6 worm cellular contexts compared by ENCODE assay signal in genomic region chrV:15323417-15323816, ce11.
TF ChIP-seq lines count a peak whose summit lies in the region.

No protein-coding gene starts in this region.

TF ChIP-seq in whole organism, L1 larva, 84 proteins besides CTCF, POLR2A, EP300 and RAD21:
- no peak for TF ChIP-seq unc-98 (GFP tag; IDR thresholded peaks at IDR 0.05; lab: Robert Waterston, UW)
- no peak for TF ChIP-seq zag-1 (tag; optimal IDR thresholded peaks at IDR 0.05; lab: Kevin White, UChicago)
- TF ChIP-seq nhr-12 (tag; optimal IDR thresholded peaks at IDR 0.05; lab: Kevin White, UChicago), result no peak
- peak; percentile 84 for TF ChIP-seq elt-2 (tag; optimal IDR thresholded peaks at IDR 0.05; lab: Kevin White, UChicago)
- peak; percentile 33 for TF ChIP-seq pqm-1 (tag; optimal IDR thresholded peaks at IDR 0.05; lab: Kevin White, UChicago)
- no peak for TF ChIP-seq egl-13 (tag; optimal IDR thresholded peaks at IDR 0.05; lab: Kevin White, UChicago)
- peak; percentile 13 for TF ChIP-seq jun-1 (tag; optimal IDR thresholded peaks at IDR 0.05; lab: Kevin White, UChicago)
- TF ChIP-seq unc-130 (tag; optimal IDR thresholded peaks at IDR 0.05; lab: Kevin White, UChicago), result no peak
- no peak for TF ChIP-seq ama-1 (optimal IDR thresholded peaks at IDR 0.05; lab: Kevin White, UChicago)
- no peak for TF ChIP-seq egl-27 (tag; optimal IDR thresholded peaks at IDR 0.05; lab: Kevin White, UChicago)
- TF ChIP-seq skn-1 (tag; optimal IDR thresholded peaks at IDR 0.05; lab: Kevin White, UChicago), result no peak
- no peak for TF ChIP-seq snpc-4 (tag; optimal IDR thresholded peaks at IDR 0.05; lab: Kevin White, UChicago)

TF ChIP-seq in whole organism, L2 larva, 48 proteins besides CTCF, POLR2A, EP300 and RAD21:
- TF ChIP-seq fos-1 (tag; optimal IDR thresholded peaks at IDR 0.05; lab: Kevin White, UChicago) (peak; percentile 94), R02D3.7 (tag; optimal IDR thresholded peaks at IDR 0.05; lab: Kevin White, UChicago) (no peak), nhr-237 (tag; optimal IDR thresholded peaks at IDR 0.05; lab: Kevin White, UChicago) (no peak), aly-2 (tag; optimal IDR thresholded peaks at IDR 0.05; lab: Kevin White, UChicago) (no peak), ceh-16 (tag; optimal IDR thresholded peaks at IDR 0.05; lab: Kevin White, UChicago) (no peak), Y55F3AM.14 (GFP tag; optimal IDR thresholded peaks at IDR 0.05; lab: Kevin White, UChicago) (no peak)
TF ChIP-seq in whole organism, L2 larva: peak in this region for 1.

TF ChIP-seq in whole organism, L3 larva, 47 proteins besides CTCF, POLR2A, EP300 and RAD21:
- TF ChIP-seq zag-1 (tag; optimal IDR thresholded peaks at IDR 0.05; lab: Kevin White, UChicago) (no peak), elt-2 (tag; optimal IDR thresholded peaks at IDR 0.05; lab: Kevin White, UChicago) (peak; percentile 85), lsy-12 (tag; optimal IDR thresholded peaks at IDR 0.05; lab: Kevin White, UChicago) (no peak), unc-39 (tag; optimal IDR thresholded peaks at IDR 0.05; lab: Kevin White, UChicago) (no peak), egl-5 (tag; optimal IDR thresholded peaks at IDR 0.05; lab: Kevin White, UChicago) (no peak), nhr-11 (tag; optimal IDR thresholded peaks at IDR 0.05; lab: Kevin White, UChicago) (no peak), tbx-2 (tag; optimal IDR thresholded peaks at IDR 0.05; lab: Kevin White, UChicago) (no peak), elt-3 (tag; optimal IDR thresholded peaks at IDR 0.05; lab: Kevin White, UChicago) (no peak), nhr-23 (tag; optimal IDR thresholded peaks at IDR 0.05; lab: Kevin White, UChicago) (no peak), ceh-28 (tag; optimal IDR thresholded peaks at IDR 0.05; lab: Kevin White, UChicago) (no peak), unc-62 (GFP tag; optimal IDR thresholded peaks at IDR 0.05; lab: Kevin White, UChicago) (no peak), pqm-1 (tag; optimal IDR thresholded peaks at IDR 0.05; lab: Kevin White, UChicago) (peak; percentile 63)

TF ChIP-seq in whole organism, L4 larva, 104 proteins besides CTCF, POLR2A, EP300 and RAD21:
- TF ChIP-seq nhr-6 (tag; optimal IDR thresholded peaks at IDR 0.05; lab: Kevin White, UChicago) (peak; percentile 19), nhr-28 (tag; optimal IDR thresholded peaks at IDR 0.05; lab: Kevin White, UChicago) (peak; percentile 73), pqm-1 (tag; optimal IDR thresholded peaks at IDR 0.05; lab: Kevin White, UChicago) (peak; percentile 74), ctbp-1 (GFP tag; IDR thresholded peaks at IDR 0.05; lab: Robert Waterston, UW) (no peak), daf-16 (GFP tag; optimal IDR thresholded peaks at IDR 0.05; lab: Kevin White, UChicago) (no peak), daf-16 (tag; optimal IDR thresholded peaks at IDR 0.05; lab: Kevin White, UChicago) (peak; percentile 44), zip-2 (tag; optimal IDR thresholded peaks at IDR 0.05; lab: Kevin White, UChicago) (no peak), Y75B8A.6 (GFP tag; IDR thresholded peaks at IDR 0.05; lab: Robert Waterston, UW) (no peak), ceh-28 (tag; optimal IDR thresholded peaks at IDR 0.05; lab: Kevin White, UChicago) (no peak), lin-13 (GFP tag; optimal IDR thresholded peaks at IDR 0.05; lab: Kevin White, UChicago) (no peak), nhr-25 (tag; optimal IDR thresholded peaks at IDR 0.05; lab: Kevin White, UChicago; ENCODE audit: borderline replicate concordance, insufficient read depth) (no peak), hlh-11 (tag; optimal IDR thresholded peaks at IDR 0.05; lab: Kevin White, UChicago) (peak; percentile 27), daf-8 (GFP tag; IDR thresholded peaks at IDR 0.05; lab: Robert Waterston, UW) (no peak), dmd-6 (GFP tag; IDR thresholded peaks at IDR 0.05; lab: Robert Waterston, UW) (peak; percentile 59), dve-1 (tag; optimal IDR thresholded peaks at IDR 0.05; lab: Kevin White, UChicago; ENCODE audit: insufficient read depth) (peak; percentile 23)

TF ChIP-seq in whole organism, late embryonic, 69 proteins besides CTCF, POLR2A, EP300 and RAD21:
- peak; percentile 85 for TF ChIP-seq elt-2 (tag; optimal IDR thresholded peaks at IDR 0.05; lab: Kevin White, UChicago)
- no peak for TF ChIP-seq elt-4 (tag; optimal IDR thresholded peaks at IDR 0.05; lab: Kevin White, UChicago)

TF ChIP-seq in whole organism, young adult, 124 proteins besides CTCF, POLR2A, EP300 and RAD21:
- TF ChIP-seq nhr-80 (tag; optimal IDR thresholded peaks at IDR 0.05; lab: Kevin White, UChicago) (peak; percentile 23), K11D2.4 (GFP tag; IDR thresholded peaks at IDR 0.05; lab: Robert Waterston, UW) (no peak), Y56A3A.18 (GFP tag; IDR thresholded peaks at IDR 0.05; lab: Robert Waterston, UW) (no peak)
TF ChIP-seq in whole organism, young adult: peak in this region for 1.
